Worm (Caenorhabditis elegans) whole organism, young adult: ENCODE measurements around the gene F20D6.6.

Experiments used
- B0019.2 ChIP-seq: fragments of 200-800 bp; sonication (Bioruptor generic); conservative IDR thresholded peaks from 2 replicates; pipeline ENCODE4 v1.3.6; 2022; ENCODE audit warnings: missing genetic modification reagents, missing genetic modification characterization, missing compliant biosample characterization
- ama-1 ChIP-seq, 3 experiments: fragments of 150-350 bp in 1 of 3; sonication (generic microtip) in 2 of 3; optimal IDR thresholded peaks; 2 replicates each; lab custom pipeline; 2014 to 2018; ENCODE audit warnings: missing biosample characterization in 2 of 3, missing genetic modification characterization in 2 of 3, missing genetic modification reagents in 2 of 3
- egrh-3 ChIP-seq: fragments of 200-800 bp; sonication (Bioruptor generic); IDR thresholded peaks from 2 replicates; pipeline ENCODE4 v1.3.6; 2022; ENCODE audit warnings: missing genetic modification reagents, missing genetic modification characterization, missing compliant biosample characterization
- madf-10 ChIP-seq: sonication (generic microtip); optimal IDR thresholded peaks from 2 replicates; lab custom pipeline; 2016; ENCODE audit warnings: mild to moderate bottlenecking, missing genetic modification characterization, missing compliant biosample characterization
- snpc-3.4 ChIP-seq: sonication (generic microtip); optimal IDR thresholded peaks from 2 replicates; lab custom pipeline; 2017; ENCODE audit warnings: missing genetic modification characterization, mild to moderate bottlenecking, missing compliant biosample characterization, antibody characterized with exemption, moderate library complexity, missing genotype, missing genetic modification reagents

ce11 chrV:8123384-8123783, 36.3 kb upstream of the F20D6.6 start, which contains the start of gene D1014.5:
- no peak for TF ChIP-seq ama-1 (optimal IDR thresholded peaks at IDR 0.05; lab: Kevin White, UChicago)
- TF ChIP-seq ama-1 (GFP tag; optimal IDR thresholded peaks at IDR 0.05; lab: Kevin White, UChicago): no peak
- TF ChIP-seq B0019.2: no peak
- no peak for TF ChIP-seq snpc-3.4
- no peak for TF ChIP-seq egrh-3 (GFP tag; lab: Robert Waterston, UW)
- no peak for TF ChIP-seq madf-10 (tag; lab: Kevin White, UChicago)
